Worm (Caenorhabditis elegans): ENCODE results near the gene pssy-1.

ce11 chrX:9993100-9993499 is 27.7 kb downstream of the pssy-1 start:
- TF ChIP-seq madf-9 (GFP tag; conservative IDR thresholded peaks at IDR 0.05), result no peak
- no peak for TF ChIP-seq nhr-77 (tag; optimal IDR thresholded peaks at IDR 0.05)
- TF ChIP-seq mdl-1 (tag; optimal IDR thresholded peaks at IDR 0.05), result no peak
- TF ChIP-seq lir-3 (tag; optimal IDR thresholded peaks at IDR 0.05), result no peak
- TF ChIP-seq daf-19 (GFP tag; conservative IDR thresholded peaks at IDR 0.05), result no peak
- no peak for TF ChIP-seq T26A8.4 (GFP tag; IDR thresholded peaks at IDR 0.05)
- TF ChIP-seq nhr-76 (tag; optimal IDR thresholded peaks at IDR 0.05), result no peak
- no peak for TF ChIP-seq lin-29 (GFP tag; IDR thresholded peaks at IDR 0.05)
- no peak for TF ChIP-seq jun-1 (tag; optimal IDR thresholded peaks at IDR 0.05)

Measured in whole organism, L4 larva.